Fruit fly (Drosophila melanogaster) whole organism, prepupa: ENCODE measurements around the gene CG9673.

ENCODE experiments used
- CG11762 ChIP-seq: fragments of 200-800 bp; sonication (Bioruptor generic); optimal IDR thresholded peaks from 3 replicates; lab custom pipeline; 2016; ENCODE audit warnings: missing biosample characterization, missing genetic modification characterization; ENCODE audit not compliant: insufficient read depth
- CG3032 ChIP-seq: fragments of 200-800 bp; optimal IDR thresholded peaks from 2 replicates; lab custom pipeline; 2019; ENCODE audit warnings: missing biosample characterization, mild to moderate bottlenecking, missing genetic modification characterization, moderate library complexity
- CG32006 ChIP-seq: fragments of 200-800 bp; sonication (Bioruptor generic); optimal IDR thresholded peaks from 3 replicates; lab custom pipeline; 2017; ENCODE audit warnings: missing biosample characterization, mild to moderate bottlenecking, missing genetic modification characterization
- CG34406 ChIP-seq: fragments of 200-800 bp; sonication (Bioruptor generic); optimal IDR thresholded peaks from 3 replicates; lab custom pipeline; 2016; ENCODE audit warnings: missing biosample characterization, missing genetic modification characterization
- CG3919 ChIP-seq: fragments of 200-800 bp; sonication (Bioruptor generic); optimal IDR thresholded peaks from 3 replicates; lab custom pipeline; 2016; ENCODE audit warnings: missing biosample characterization, missing genetic modification characterization
- CG4318 ChIP-seq: fragments of 200-800 bp; sonication (Bioruptor generic); optimal IDR thresholded peaks from 3 replicates; lab custom pipeline; 2017; ENCODE audit warnings: missing biosample characterization, mild to moderate bottlenecking, missing genetic modification characterization
- CG6163 ChIP-seq: fragments of 200-800 bp; sonication (Bioruptor generic); IDR thresholded peaks from 3 replicates; pipeline ENCODE4 v1.3.6; 2022; ENCODE audit warnings: missing biosample characterization, missing genetic modification characterization
- CG6276 ChIP-seq: fragments of 200-800 bp; sonication (Bioruptor generic); optimal IDR thresholded peaks from 2 replicates; lab custom pipeline; 2017; ENCODE audit warnings: missing biosample characterization, mild to moderate bottlenecking, missing genetic modification characterization
- CG8119 ChIP-seq: fragments of 200-800 bp; sonication (Bioruptor generic); IDR thresholded peaks from 3 replicates; pipeline ENCODE4 v1.3.6; 2022; ENCODE audit warnings: missing biosample characterization, missing genetic modification characterization
- CG8319 ChIP-seq: fragments of 200-800 bp; sonication (Bioruptor generic); optimal IDR thresholded peaks from 3 replicates; lab custom pipeline; 2016; ENCODE audit warnings: missing biosample characterization, missing genetic modification characterization
- CG8632 ChIP-seq: fragments of 200-800 bp; sonication (Bioruptor generic); optimal IDR thresholded peaks from 3 replicates; lab custom pipeline; 2016; ENCODE audit warnings: missing biosample characterization, missing genetic modification characterization
- Eip75B ChIP-seq: fragments of 200-800 bp; sonication (Bioruptor generic); optimal IDR thresholded peaks from 3 replicates; lab custom pipeline; 2016; ENCODE audit warnings: missing biosample characterization, missing genetic modification characterization
- Eip78C ChIP-seq: fragments of 200-800 bp; sonication (Bioruptor generic); peaks from one replicate; lab custom pipeline; 2016; ENCODE audit warnings: missing biosample characterization, missing genetic modification characterization
- Eip93F ChIP-seq: fragments of 200-800 bp; sonication (Bioruptor generic); optimal IDR thresholded peaks from 2 replicates; lab custom pipeline; 2016; ENCODE audit warnings: missing biosample characterization, mild to moderate bottlenecking, missing genetic modification characterization
- Hr38 ChIP-seq: sonication (Bioruptor generic); optimal IDR thresholded peaks from 2 replicates; lab custom pipeline; 2016; ENCODE audit warnings: missing biosample characterization, missing genetic modification characterization
- Hr39 ChIP-seq: fragments of 200-800 bp; sonication (Bioruptor generic); optimal IDR thresholded peaks from 2 replicates; lab custom pipeline; 2016; ENCODE audit warnings: missing biosample characterization, missing genetic modification characterization
- Hr4 ChIP-seq: fragments of 200-800 bp; sonication (Bioruptor generic); optimal IDR thresholded peaks from 3 replicates; lab custom pipeline; 2016; ENCODE audit warnings: missing biosample characterization, missing genetic modification characterization
- Lpt ChIP-seq: fragments of 200-800 bp; sonication (Bioruptor generic); optimal IDR thresholded peaks from 3 replicates; lab custom pipeline; 2016; ENCODE audit warnings: missing biosample characterization, missing genetic modification characterization
- OdsH ChIP-seq: fragments of 200-800 bp; sonication (Bioruptor generic); optimal IDR thresholded peaks from 3 replicates; lab custom pipeline; 2016; ENCODE audit warnings: missing biosample characterization, missing genetic modification characterization
- Sox14 ChIP-seq: fragments of 200-800 bp; sonication (Bioruptor generic); optimal IDR thresholded peaks from 3 replicates; lab custom pipeline; 2016; ENCODE audit warnings: missing biosample characterization, missing genetic modification characterization
- achi ChIP-seq: fragments of 200-800 bp; sonication (Bioruptor generic); optimal IDR thresholded peaks from 3 replicates; lab custom pipeline; 2016; ENCODE audit warnings: missing biosample characterization, missing genetic modification characterization
- dac ChIP-seq: fragments of 200-800 bp; sonication (Bioruptor generic); optimal IDR thresholded peaks from 2 replicates; lab custom pipeline; 2017; ENCODE audit warnings: missing biosample characterization, mild to moderate bottlenecking, missing genetic modification characterization
- dsx ChIP-seq: fragments of 200-800 bp; optimal IDR thresholded peaks from 3 replicates; lab custom pipeline; 2019; ENCODE audit warnings: missing biosample characterization, mild to moderate bottlenecking, missing genetic modification characterization, moderate library complexity; ENCODE audit not compliant: poor library complexity, severe bottlenecking
- eg ChIP-seq: fragments of 200-800 bp; sonication (Bioruptor generic); IDR thresholded peaks from 3 replicates; pipeline ENCODE4 v1.3.6; 2022; ENCODE audit warnings: missing biosample characterization, missing genetic modification characterization
- fd85E ChIP-seq: fragments of 200-800 bp; sonication (Bioruptor generic); optimal IDR thresholded peaks from 3 replicates; lab custom pipeline; 2016; ENCODE audit warnings: missing biosample characterization, missing genetic modification characterization
- pdm3 ChIP-seq: fragments of 200-800 bp; sonication (Bioruptor generic); optimal IDR thresholded peaks from 3 replicates; lab custom pipeline; 2016; ENCODE audit warnings: missing biosample characterization, missing genetic modification characterization
- salr ChIP-seq, 2 experiments: fragments of 200-800 bp; sonication (Bioruptor generic); optimal IDR thresholded peaks; 3 replicates each; lab custom pipeline; 2016 to 2018; ENCODE audit warnings: missing biosample characterization in 2 of 2, missing genetic modification characterization in 2 of 2, mild to moderate bottlenecking in 1 of 2
- spab ChIP-seq: fragments of 200-800 bp; sonication (Bioruptor generic); optimal IDR thresholded peaks from 2 replicates; lab custom pipeline; 2017; ENCODE audit warnings: missing biosample characterization, mild to moderate bottlenecking, missing genetic modification characterization, missing genetic modification reagents
- ss ChIP-seq, 2 experiments: fragments of 200-800 bp; sonication (Bioruptor generic); optimal IDR thresholded peaks; 2 replicates in 1 of 2; 3 replicates in 1 of 2; lab custom pipeline; 2017 to 2018; ENCODE audit warnings: mild to moderate bottlenecking in 2 of 2, missing biosample characterization in 2 of 2, missing genetic modification characterization in 2 of 2, moderate library complexity in 1 of 2
- svp ChIP-seq: fragments of 200-800 bp; sonication (Bioruptor generic); peaks from one replicate; lab custom pipeline; 2016; ENCODE audit warnings: missing biosample characterization, missing genetic modification characterization
- vri ChIP-seq: fragments of 200-800 bp; sonication (Bioruptor generic); optimal IDR thresholded peaks from 3 replicates; lab custom pipeline; 2016; ENCODE audit warnings: missing biosample characterization, mild to moderate bottlenecking, missing genetic modification characterization

The CG9673 gene

DNA sequence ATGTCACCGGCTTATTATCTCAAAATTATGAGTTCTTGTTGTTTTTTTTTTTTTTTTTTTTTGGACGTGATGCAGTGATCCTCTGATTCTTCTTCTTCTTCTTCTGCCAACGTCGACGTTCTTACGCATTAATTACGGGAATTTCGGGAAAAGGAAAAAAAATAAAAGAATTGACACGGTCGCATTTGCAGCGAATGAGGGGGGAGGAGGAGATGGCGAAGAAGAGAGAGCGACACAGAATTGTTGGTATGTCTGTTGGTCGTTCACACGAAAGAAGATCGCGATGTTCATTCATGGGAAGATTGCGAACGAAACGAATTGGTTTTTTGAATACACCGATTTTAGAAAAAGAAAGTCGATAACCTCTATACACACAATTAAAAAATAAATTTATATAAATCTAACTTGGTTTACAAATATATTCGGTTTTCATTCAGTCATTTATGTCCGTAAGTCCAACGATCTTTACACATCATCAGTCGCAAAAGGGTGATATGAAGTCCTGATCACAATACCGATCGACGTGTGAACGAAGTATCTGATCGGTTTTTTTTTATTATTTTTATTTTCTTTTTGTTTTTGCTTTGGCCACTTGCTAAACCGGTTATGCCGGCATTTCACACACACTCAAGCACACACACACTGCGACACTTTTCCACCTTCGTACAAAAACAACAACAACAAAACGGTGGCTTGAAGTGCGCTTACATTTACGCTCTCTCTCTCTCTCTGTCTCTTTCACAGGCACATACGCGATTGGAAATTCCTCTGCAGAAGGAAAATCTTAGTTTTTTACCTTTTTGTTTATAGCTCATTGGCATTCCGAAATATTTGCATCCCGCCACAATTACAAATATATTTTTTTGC is 47.3 kb upstream of the CG9673 start (continued):
- TF ChIP-seq CG3032: peak; percentile 91
- TF ChIP-seq fd85E (GFP tag; lab: Kevin White, UChicago): peak; percentile 62
- peak; percentile 64 for TF ChIP-seq vri (GFP tag; lab: Kevin White, UChicago)
- TF ChIP-seq CG8319 (GFP tag; lab: Kevin White, UChicago): peak; percentile 63
- peak; percentile 80 for TF ChIP-seq Hr4 (GFP tag; lab: Kevin White, UChicago)
- TF ChIP-seq pdm3 (GFP tag; lab: Kevin White, UChicago): peak; percentile 82
- TF ChIP-seq OdsH (GFP tag; lab: Kevin White, UChicago): peak; percentile 84
- peak; percentile 97 for TF ChIP-seq Eip78C
- TF ChIP-seq Hr38: no peak
- peak; percentile 84 for TF ChIP-seq CG3919 (GFP tag; lab: Kevin White, UChicago)
- peak; percentile 91 for TF ChIP-seq spab (GFP tag; lab: Kevin White, UChicago)
- peak; percentile 93 for TF ChIP-seq CG6276 (GFP tag; lab: Kevin White, UChicago)
- peak; percentile 85 for TF ChIP-seq achi (GFP tag; lab: Kevin White, UChicago)
- peak; percentile 61 for TF ChIP-seq Hr39 (GFP tag; lab: Kevin White, UChicago)
- TF ChIP-seq salr (GFP tag; optimal IDR thresholded peaks at IDR 0.05; lab: Kevin White, UChicago): peak; percentile 64 to 89
- peak; percentile 91 for TF ChIP-seq CG32006 (GFP tag; lab: Kevin White, UChicago)

DNA sequence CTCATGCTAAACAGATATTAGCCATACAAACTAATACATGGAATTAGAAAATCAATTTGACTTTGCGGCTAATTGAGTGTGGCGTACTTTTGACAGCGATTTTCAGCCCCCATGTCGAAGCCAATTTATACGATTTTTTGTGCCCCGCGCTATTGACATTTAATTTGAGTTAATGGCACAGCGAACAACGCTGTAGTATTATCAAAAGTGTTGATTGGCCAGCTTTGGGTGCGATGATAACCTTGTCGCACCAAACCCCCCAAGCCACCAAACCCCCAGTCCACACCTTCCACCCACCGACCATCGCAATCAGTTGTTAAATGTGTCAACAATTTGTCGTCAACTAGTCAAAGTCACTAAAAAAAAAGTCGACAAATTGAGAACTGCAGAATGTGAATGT is 45.6 kb upstream of the CG9673 start:
- no peak for TF ChIP-seq CG3032
- peak; percentile 7 for TF ChIP-seq vri (GFP tag; lab: Kevin White, UChicago)
- TF ChIP-seq svp (GFP tag; lab: Kevin White, UChicago): peak; percentile 84
- TF ChIP-seq, all 60 proteins: peak for 2

DNA sequence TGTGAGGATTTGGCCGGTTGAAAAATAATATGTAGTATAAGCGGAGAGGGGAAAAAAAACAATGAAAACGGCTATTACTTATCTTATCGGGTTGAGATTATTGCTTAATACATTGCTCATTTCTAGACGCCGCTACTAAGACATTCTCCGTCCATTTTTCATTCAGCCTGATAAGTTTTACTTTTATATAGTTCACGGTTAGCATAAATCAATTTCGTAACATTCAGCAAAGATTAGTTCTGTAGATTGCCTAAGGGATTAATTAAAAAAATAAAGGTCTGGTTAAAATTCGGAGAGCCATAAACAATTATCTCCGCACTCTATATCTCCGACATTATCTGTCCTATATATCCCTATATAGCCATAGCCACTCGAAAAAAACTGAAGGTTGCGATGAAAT is 43.8 kb upstream of the CG9673 start:
- no peak for TF ChIP-seq dac (GFP tag; lab: Kevin White, UChicago)
- TF ChIP-seq vri (GFP tag; lab: Kevin White, UChicago): peak; percentile 85
- no peak for TF ChIP-seq Eip75B
- no peak for TF ChIP-seq CG8632 (GFP tag; lab: Kevin White, UChicago)
- no peak for TF ChIP-seq Hr4 (GFP tag; lab: Kevin White, UChicago)
- no peak for TF ChIP-seq ss (GFP tag; optimal IDR thresholded peaks at IDR 0.05; lab: Kevin White, UChicago)
- TF ChIP-seq CG4318 (GFP tag; lab: Kevin White, UChicago): no peak

DNA sequence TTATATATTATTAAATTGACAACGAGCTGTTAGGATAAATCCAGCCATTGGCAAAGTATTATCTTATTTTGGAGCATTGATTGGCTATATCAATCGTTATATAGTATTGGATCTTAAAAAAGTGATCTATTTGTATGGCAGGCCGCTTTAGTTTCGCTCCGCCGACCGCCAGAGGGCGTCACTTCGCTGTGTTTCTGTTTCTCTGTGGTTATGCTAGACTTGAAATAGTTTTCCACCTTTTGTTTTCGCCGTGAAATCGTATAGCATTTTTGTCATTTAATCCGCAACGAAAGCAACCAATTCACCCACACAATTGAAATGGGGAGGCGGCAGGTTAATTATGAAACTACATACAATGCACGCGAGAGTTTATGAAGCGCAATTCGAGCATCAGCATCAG is 43.1 kb upstream of the CG9673 start:
- TF ChIP-seq Hr38 (no peak), CG6163 (GFP tag; lab: Robert Waterston, UW) (no peak), CG8632 (GFP tag; lab: Kevin White, UChicago) (no peak), Eip78C (no peak), CG8119 (no peak), spab (GFP tag; lab: Kevin White, UChicago) (no peak), achi (GFP tag; lab: Kevin White, UChicago) (no peak), CG3032 (no peak), CG6276 (GFP tag; lab: Kevin White, UChicago) (no peak), Eip93F (GFP tag; lab: Kevin White, UChicago) (no peak), CG4318 (GFP tag; lab: Kevin White, UChicago) (no peak), Lpt (GFP tag; lab: Kevin White, UChicago) (no peak), eg (GFP tag; lab: Robert Waterston, UW) (no peak), Hr39 (GFP tag; lab: Kevin White, UChicago) (no peak), dsx (no peak), vri (GFP tag; lab: Kevin White, UChicago) (no peak), Sox14 (no peak), CG11762 (no peak), CG3919 (GFP tag; lab: Kevin White, UChicago) (no peak)
- TF ChIP-seq, all 60 proteins: peak for 0

DNA sequence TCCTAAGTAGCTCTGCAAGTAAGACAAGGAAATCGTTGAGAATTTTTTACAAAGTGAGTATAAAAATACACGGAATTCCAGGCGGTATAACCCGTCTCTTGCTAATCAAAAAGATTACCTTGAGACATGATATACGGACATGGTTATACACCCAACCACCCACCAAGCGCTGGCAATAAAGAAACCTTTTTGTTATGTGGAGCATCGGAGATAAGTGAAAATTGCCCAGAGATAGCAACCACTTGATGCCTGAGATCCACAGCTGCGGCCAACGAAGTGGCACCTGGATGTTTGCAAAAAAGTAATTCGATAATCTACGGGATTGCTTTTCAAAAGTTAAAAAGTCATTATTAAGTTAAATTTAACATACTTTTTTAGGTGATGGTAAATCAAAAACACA is 42.3 kb upstream of the CG9673 start:
- TF ChIP-seq Eip78C: peak; percentile 15
- no peak for TF ChIP-seq CG34406 (GFP tag; lab: Kevin White, UChicago)
- no peak for TF ChIP-seq fd85E (GFP tag; lab: Kevin White, UChicago)
- TF ChIP-seq, all 60 proteins: peak for 1
